Fruit fly (Drosophila melanogaster) whole organism, embryonic: ENCODE data around the gene Zasp66.
A peak's percentile ranks its signal among the peaks of the same experiment; 100 is the strongest.

Source experiments
- Abd-B ChIP-seq: fragments of 200-800 bp; sonication (Bioruptor generic); optimal IDR thresholded peaks from 2 replicates; lab custom pipeline; 2018; ENCODE audit warnings: missing biosample characterization, mild to moderate bottlenecking, missing genetic modification characterization, moderate library complexity
- Asciz ChIP-seq: fragments of 200-800 bp; sonication (Bioruptor generic); optimal IDR thresholded peaks from 2 replicates; lab custom pipeline; 2017; ENCODE audit warnings: missing biosample characterization, mild to moderate bottlenecking, missing genetic modification characterization, missing genetic modification reagents
- B-H1 ChIP-seq: fragments of 200-800 bp; sonication (Bioruptor generic); IDR thresholded peaks from 3 replicates; pipeline ENCODE4 v1.3.6; 2022; ENCODE audit warnings: missing biosample characterization, missing genetic modification characterization
- CG14710 ChIP-seq: fragments of 200-800 bp; sonication (Bioruptor generic); optimal IDR thresholded peaks from 3 replicates; lab custom pipeline; 2019; ENCODE audit warnings: missing biosample characterization, mild to moderate bottlenecking, missing genetic modification characterization, moderate library complexity
- CG17829 ChIP-seq: fragments of 200-800 bp; optimal IDR thresholded peaks from 2 replicates; lab custom pipeline; 2019; ENCODE audit warnings: missing biosample characterization, mild to moderate bottlenecking, missing genetic modification characterization, moderate library complexity
- CG30431 ChIP-seq: fragments of 200-800 bp; sonication (Bioruptor generic); optimal IDR thresholded peaks from 2 replicates; lab custom pipeline; 2017; ENCODE audit warnings: missing biosample characterization, missing genetic modification characterization
- CG32532 ChIP-seq: fragments of 200-800 bp; sonication (Bioruptor generic); IDR thresholded peaks from 2 replicates; pipeline ENCODE4 v1.3.6; 2022; ENCODE audit warnings: missing biosample characterization, missing genetic modification characterization
- CG34224 ChIP-seq: fragments of 200-800 bp; sonication (Bioruptor generic); IDR thresholded peaks from 3 replicates; pipeline ENCODE4 v1.3.6; 2022; ENCODE audit warnings: missing biosample characterization, missing genetic modification characterization; ENCODE audit not compliant: partially characterized antibody
- CG3847 ChIP-seq: fragments of 200-800 bp; sonication (Bioruptor generic); IDR thresholded peaks from 2 replicates; pipeline ENCODE4 v1.3.6; 2022; ENCODE audit warnings: missing biosample characterization, missing genetic modification characterization
- CG42726 ChIP-seq: fragments of 200-800 bp; sonication (Bioruptor generic); IDR thresholded peaks from 2 replicates; pipeline ENCODE4 v1.3.6; 2022; ENCODE audit warnings: missing biosample characterization, missing genetic modification characterization; ENCODE audit not compliant: partially characterized antibody
- CG4424 ChIP-seq: fragments of 200-800 bp; sonication (Bioruptor generic); optimal IDR thresholded peaks from 3 replicates; lab custom pipeline; 2016; ENCODE audit warnings: missing biosample characterization, missing genetic modification characterization
- CG8944 ChIP-seq: fragments of 200-800 bp; sonication (Bioruptor generic); optimal IDR thresholded peaks from 3 replicates; lab custom pipeline; 2016; ENCODE audit warnings: missing biosample characterization, missing genetic modification characterization
- CG9437 ChIP-seq: fragments of 200-800 bp; sonication (Bioruptor generic); optimal IDR thresholded peaks from 2 replicates; lab custom pipeline; 2018; ENCODE audit warnings: missing biosample characterization, mild to moderate bottlenecking, missing genetic modification characterization
- CTCF ChIP-seq: fragments of 200-800 bp; sonication (Bioruptor generic); optimal IDR thresholded peaks from 2 replicates; lab custom pipeline; 2017; ENCODE audit warnings: missing biosample characterization, mild to moderate bottlenecking, missing genetic modification characterization, moderate library complexity
- CoRest ChIP-seq: fragments of 200-800 bp; sonication (Bioruptor generic); optimal IDR thresholded peaks from 3 replicates; lab custom pipeline; 2018; ENCODE audit warnings: missing biosample characterization, mild to moderate bottlenecking, missing genetic modification characterization, moderate library complexity
- Dbx ChIP-seq: fragments of 200-800 bp; sonication (Bioruptor generic); IDR thresholded peaks from 3 replicates; pipeline ENCODE4 v1.3.6; 2022; ENCODE audit warnings: missing biosample characterization, missing genetic modification characterization
- Dfd ChIP-seq, 2 experiments: fragments of >200 bp; optimal IDR thresholded peaks; 2 replicates each; lab custom pipeline; 2017; ENCODE audit warnings: missing biosample characterization in 2 of 2, missing genetic modification characterization in 2 of 2
- Dip3 ChIP-seq: fragments of 200-800 bp; sonication (Bioruptor generic); optimal IDR thresholded peaks from 3 replicates; lab custom pipeline; 2016; ENCODE audit warnings: missing biosample characterization, missing genetic modification characterization
- Dp ChIP-seq: fragments of 200-800 bp; sonication (Bioruptor generic); optimal IDR thresholded peaks from 2 replicates; lab custom pipeline; 2018; ENCODE audit warnings: missing biosample characterization, mild to moderate bottlenecking, missing genetic modification characterization, moderate library complexity
- E2f2 ChIP-seq: fragments of 200-800 bp; sonication (Bioruptor generic); IDR thresholded peaks from 2 replicates; pipeline ENCODE4 v1.3.6; 2022; ENCODE audit warnings: missing biosample characterization, missing genetic modification characterization
- HmgZ ChIP-seq: fragments of 200-800 bp; sonication (Bioruptor generic); optimal IDR thresholded peaks from 2 replicates; lab custom pipeline; 2018; ENCODE audit warnings: missing biosample characterization, mild to moderate bottlenecking, missing genetic modification characterization
- Jarid2 ChIP-seq: fragments of 200-800 bp; sonication (Bioruptor generic); optimal IDR thresholded peaks from 3 replicates; lab custom pipeline; 2017; ENCODE audit warnings: mild to moderate bottlenecking, missing biosample characterization, missing genetic modification reagents, missing genetic modification characterization
- Kr ChIP-seq: fragments of 200-800 bp; sonication (Bioruptor generic); optimal IDR thresholded peaks from 2 replicates; lab custom pipeline; 2017; ENCODE audit warnings: missing biosample characterization, mild to moderate bottlenecking, missing genetic modification characterization
- Lhr ChIP-seq: fragments of 200-800 bp; sonication (Bioruptor generic); optimal IDR thresholded peaks from 3 replicates; lab custom pipeline; 2017; ENCODE audit warnings: mild to moderate bottlenecking, missing biosample characterization, missing genetic modification reagents, missing genetic modification characterization
- Med ChIP-seq: fragments of 200-800 bp; sonication (Bioruptor generic); peaks from one replicate; lab custom pipeline; 2016; ENCODE audit warnings: missing biosample characterization, missing genetic modification characterization, mild to moderate bottlenecking, inconsistent platforms, moderate library complexity
- Myb ChIP-seq: fragments of 200-800 bp; sonication (Bioruptor generic); optimal IDR thresholded peaks from 2 replicates; lab custom pipeline; 2016; ENCODE audit warnings: missing biosample characterization, missing genetic modification characterization
- Opbp ChIP-seq: fragments of 200-800 bp; sonication (Bioruptor generic); IDR thresholded peaks from 3 replicates; pipeline ENCODE4 v1.3.6; 2022; ENCODE audit warnings: missing biosample characterization, missing genetic modification characterization; ENCODE audit not compliant: partially characterized antibody
- Ptx1 ChIP-seq: fragments of 200-800 bp; sonication (Bioruptor generic); IDR thresholded peaks from 2 replicates; pipeline ENCODE4 v1.3.6; 2022; ENCODE audit warnings: missing biosample characterization, missing genetic modification characterization
- Rfx ChIP-seq: fragments of 200-800 bp; sonication (Bioruptor generic); IDR thresholded peaks from 2 replicates; pipeline ENCODE4 v1.3.6; 2022; ENCODE audit warnings: missing biosample characterization, missing genetic modification characterization
- Six4 ChIP-seq: fragments of 200-800 bp; sonication (Bioruptor generic); optimal IDR thresholded peaks from 2 replicates; lab custom pipeline; 2016; ENCODE audit warnings: missing biosample characterization, missing genetic modification characterization
- ab ChIP-seq: fragments of 200-800 bp; sonication (Bioruptor generic); optimal IDR thresholded peaks from 2 replicates; lab custom pipeline; 2016; ENCODE audit warnings: missing biosample characterization, missing genetic modification characterization
- amos ChIP-seq: fragments of 200-800 bp; sonication (Bioruptor generic); IDR thresholded peaks from 2 replicates; pipeline ENCODE4 v1.3.6; 2022; ENCODE audit warnings: missing biosample characterization, missing genetic modification characterization; ENCODE audit not compliant: partially characterized antibody
- bbx ChIP-seq: fragments of 200-800 bp; sonication (Bioruptor generic); IDR thresholded peaks from 2 replicates; pipeline ENCODE4 v1.3.6; 2022; ENCODE audit warnings: missing biosample characterization, missing genetic modification characterization; ENCODE audit not compliant: partially characterized antibody
- cwo ChIP-seq: fragments of 200-800 bp; sonication (Bioruptor generic); optimal IDR thresholded peaks from 3 replicates; lab custom pipeline; 2017; ENCODE audit warnings: missing biosample characterization, missing genetic modification characterization, mild to moderate bottlenecking, moderate library complexity, missing genetic modification reagents
- dmrt11E ChIP-seq: fragments of 200-800 bp; sonication (Bioruptor generic); optimal IDR thresholded peaks from 3 replicates; lab custom pipeline; 2018; ENCODE audit warnings: missing biosample characterization, mild to moderate bottlenecking, missing genetic modification characterization, moderate library complexity
- hbn ChIP-seq: fragments of 200-800 bp; sonication (Bioruptor generic); IDR thresholded peaks from 2 replicates; pipeline ENCODE4 v1.3.6; 2022; ENCODE audit warnings: missing biosample characterization, missing genetic modification characterization; ENCODE audit not compliant: partially characterized antibody
- knrl ChIP-seq: fragments of 200-800 bp; sonication (Bioruptor generic); IDR thresholded peaks from 3 replicates; pipeline ENCODE4 v1.3.6; 2022; ENCODE audit warnings: missing biosample characterization, missing genetic modification characterization; ENCODE audit not compliant: partially characterized antibody
- nom ChIP-seq: fragments of 200-800 bp; sonication (Bioruptor generic); optimal IDR thresholded peaks from 2 replicates; lab custom pipeline; 2017; ENCODE audit warnings: missing biosample characterization, missing genetic modification characterization, mild to moderate bottlenecking, moderate library complexity, missing genetic modification reagents
- pho ChIP-seq: fragments of 200-800 bp; sonication (Bioruptor generic); optimal IDR thresholded peaks from 2 replicates; lab custom pipeline; 2016; ENCODE audit warnings: missing biosample characterization, missing genetic modification characterization
- phol ChIP-seq: fragments of 200-800 bp; sonication (Bioruptor generic); optimal IDR thresholded peaks from 3 replicates; lab custom pipeline; 2018; ENCODE audit warnings: missing biosample characterization, mild to moderate bottlenecking, missing genetic modification characterization, moderate library complexity
- pita ChIP-seq: fragments of 200-800 bp; sonication (Bioruptor generic); optimal IDR thresholded peaks from 2 replicates; lab custom pipeline; 2017; ENCODE audit warnings: missing biosample characterization, mild to moderate bottlenecking, missing genetic modification characterization
- psq ChIP-seq: fragments of 200-800 bp; sonication (Bioruptor generic); optimal IDR thresholded peaks from 2 replicates; lab custom pipeline; 2017; ENCODE audit warnings: missing biosample characterization, missing genetic modification characterization
- ranshi ChIP-seq: fragments of 200-800 bp; sonication (Bioruptor generic); IDR thresholded peaks from 2 replicates; pipeline ENCODE4 v1.3.6; 2022; ENCODE audit warnings: missing biosample characterization, missing genetic modification characterization
- repo ChIP-seq: fragments of 200-800 bp; sonication (Bioruptor generic); optimal IDR thresholded peaks from 2 replicates; lab custom pipeline; 2016; ENCODE audit warnings: missing biosample characterization, missing genetic modification characterization
- row ChIP-seq: fragments of 200-800 bp; sonication (Bioruptor generic); IDR thresholded peaks from 3 replicates; pipeline ENCODE4 v1.3.6; 2022; ENCODE audit warnings: missing biosample characterization, missing genetic modification characterization
- vvl ChIP-seq: fragments of 200-800 bp; sonication (Bioruptor generic); IDR thresholded peaks from 2 replicates; pipeline ENCODE4 v1.3.6; 2022; ENCODE audit warnings: missing biosample characterization, missing genetic modification characterization
- wdn ChIP-seq: fragments of 200-800 bp; sonication (Bioruptor generic); IDR thresholded peaks from 2 replicates; pipeline ENCODE4 v1.3.6; 2022; ENCODE audit warnings: missing biosample characterization, missing genetic modification characterization
- zen ChIP-seq: fragments of 200-800 bp; sonication (Bioruptor generic); optimal IDR thresholded peaks from 3 replicates; lab custom pipeline; 2018; ENCODE audit warnings: missing biosample characterization, mild to moderate bottlenecking, missing genetic modification characterization, moderate library complexity
- zfh1 ChIP-seq: fragments of 200-800 bp; sonication (Bioruptor generic); IDR thresholded peaks from 3 replicates; pipeline ENCODE4 v1.3.6; 2022; ENCODE audit warnings: missing biosample characterization, missing genetic modification characterization

Zasp66 gene

DNA sequence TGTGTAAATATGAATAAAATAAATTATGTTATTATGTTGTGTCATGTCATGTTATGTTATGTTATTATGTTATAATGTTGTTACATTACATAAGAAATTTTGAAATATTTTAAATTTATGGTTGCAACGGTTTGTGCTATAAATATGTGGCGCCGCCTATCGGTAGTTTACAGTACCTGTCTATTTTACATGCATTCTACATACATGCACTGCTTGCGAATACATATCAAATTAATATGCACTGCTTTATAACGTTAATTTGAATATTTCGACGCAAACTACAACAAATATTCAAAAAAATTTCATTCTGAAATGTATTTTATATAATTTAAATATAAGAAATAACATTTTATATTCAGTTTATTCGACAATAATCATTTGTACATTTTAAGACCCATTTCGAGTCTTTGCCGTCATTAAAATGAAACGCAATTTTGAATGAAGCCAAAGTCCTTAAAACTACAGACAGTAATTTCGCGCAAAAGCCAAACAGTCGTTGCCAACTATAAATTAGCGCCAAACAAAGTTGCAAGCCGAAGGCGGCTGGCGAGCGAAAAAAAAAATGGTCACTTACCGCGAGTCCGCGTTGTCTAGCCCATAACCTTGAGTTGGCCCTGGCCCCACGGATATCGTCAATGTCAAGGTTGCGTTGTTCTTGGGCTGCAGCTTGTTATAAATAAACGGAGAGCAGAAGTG, 27.9 kb downstream of the Zasp66 start:
- TF ChIP-seq CG42726 (GFP tag; lab: Robert Waterston, UW) (peak; percentile 73), CTCF (GFP tag; lab: Kevin White, UChicago) (peak; percentile 96), repo (GFP tag; lab: Kevin White, UChicago) (no peak), B-H1 (GFP tag; lab: Robert Waterston, UW) (no peak), Dp (GFP tag; lab: Kevin White, UChicago) (peak; percentile 26), Myb (peak; percentile 97), Lhr (GFP tag; lab: Kevin White, UChicago) (peak; percentile 42), CG3847 (GFP tag; lab: Robert Waterston, UW) (0 out of 2 replicates have a peak, but pooled peaks have one; percentile 17), Ptx1 (0 out of 2 replicates have a peak, but pooled peaks have one; percentile 11), psq (GFP tag; lab: Kevin White, UChicago) (no peak), hbn (GFP tag; lab: Robert Waterston, UW) (no peak), CG30431 (GFP tag; lab: Kevin White, UChicago) (no peak), vvl (GFP tag; lab: Robert Waterston, UW) (peak; percentile 31; the same call in 1 of the 2 replicates), Rfx (no peak; the same call in 1 of the 2 replicates), amos (GFP tag; lab: Robert Waterston, UW) (peak; percentile 65), cwo (GFP tag; lab: Kevin White, UChicago) (no peak), ranshi (GFP tag; lab: Robert Waterston, UW) (0 out of 2 replicates have a peak, but pooled peaks have one; percentile 7), dmrt11E (tag; lab: Kevin White, UChicago) (peak; percentile 4), Opbp (peak; percentile 60; the same call in 1 of the 3 replicates), HmgZ (tag; lab: Kevin White, UChicago) (peak; percentile 1), Abd-B (GFP tag; lab: Kevin White, UChicago) (peak; percentile 41), Dbx (peak; percentile 45; the same call in 1 of the 3 replicates), CG17829 (tag; lab: Kevin White, UChicago) (peak; percentile 10), pita (GFP tag; lab: Kevin White, UChicago) (peak; percentile 31), CG32532 (peak; percentile 51; the same call in 1 of the 2 replicates), Kr (GFP tag; lab: Kevin White, UChicago) (no peak), CG14710 (peak; percentile 9), CG34224 (no peak), Med (GFP tag; lab: Kevin White, UChicago) (peak; percentile 18), Dfd (GFP tag; optimal IDR thresholded peaks at IDR 0.05; lab: Kevin White, UChicago) (peak in 1 of 2 experiments; percentile 46), zen (tag; lab: Kevin White, UChicago) (peak; percentile 32), bbx (GFP tag; lab: Robert Waterston, UW) (peak; percentile 30; the same call in 1 of the 2 replicates), Dip3 (GFP tag; lab: Kevin White, UChicago) (no peak), phol (peak; percentile 22), ab (no peak), Jarid2 (GFP tag; lab: Kevin White, UChicago) (peak; percentile 3), knrl (GFP tag; lab: Robert Waterston, UW) (peak; percentile 64; the same call in 1 of the 3 replicates), CG4424 (GFP tag; lab: Kevin White, UChicago) (peak; percentile 4), row (GFP tag; lab: Robert Waterston, UW) (no peak), nom (no peak), E2f2 (GFP tag; lab: Robert Waterston, UW) (peak; percentile 37; the same call in 1 of the 2 replicates), CG9437 (GFP tag; lab: Kevin White, UChicago) (peak; percentile 41), CG8944 (no peak), wdn (GFP tag; lab: Robert Waterston, UW) (no peak), CoRest (tag; lab: Kevin White, UChicago) (peak; percentile 17), zfh1 (GFP tag; lab: Robert Waterston, UW) (no peak), Six4 (GFP tag; lab: Kevin White, UChicago) (no peak), Asciz (no peak), pho (GFP tag; lab: Kevin White, UChicago) (no peak)
